Worm (Caenorhabditis elegans) whole organism, young adult: Measurements from ENCODE around the gene cft-1.

Source experiments
- F39B2.1 ChIP-seq: fragments of 200-800 bp; sonication (Bioruptor generic); IDR thresholded peaks from 2 replicates; pipeline ENCODE4 v1.3.6; 2022; ENCODE audit warnings: missing genetic modification reagents, missing genetic modification characterization, missing compliant biosample characterization
- efl-1 ChIP-seq: fragments of 150-350 bp; optimal IDR thresholded peaks from 2 replicates; lab custom pipeline; 2014; ENCODE audit warnings: missing biosample characterization, missing genetic modification reagents, missing genetic modification characterization
- him-1 ChIP-seq: sonication (generic microtip); optimal IDR thresholded peaks from 2 replicates; lab custom pipeline; 2016; ENCODE audit warnings: missing genotype, missing genetic modification reagents, missing genetic modification characterization, missing compliant biosample characterization
- nfya-1 ChIP-seq: sonication (generic microtip); optimal IDR thresholded peaks from 2 replicates; lab custom pipeline; 2017; ENCODE audit warnings: antibody characterized with exemption, missing compliant biosample characterization, missing genetic modification characterization, borderline replicate concordance; ENCODE audit not compliant: insufficient read depth
- unc-62 ChIP-seq: fragments of 150-350 bp; optimal IDR thresholded peaks from 2 replicates; lab custom pipeline; 2014; ENCODE audit warnings: missing biosample characterization, missing genetic modification reagents, missing genetic modification characterization

DNA sequence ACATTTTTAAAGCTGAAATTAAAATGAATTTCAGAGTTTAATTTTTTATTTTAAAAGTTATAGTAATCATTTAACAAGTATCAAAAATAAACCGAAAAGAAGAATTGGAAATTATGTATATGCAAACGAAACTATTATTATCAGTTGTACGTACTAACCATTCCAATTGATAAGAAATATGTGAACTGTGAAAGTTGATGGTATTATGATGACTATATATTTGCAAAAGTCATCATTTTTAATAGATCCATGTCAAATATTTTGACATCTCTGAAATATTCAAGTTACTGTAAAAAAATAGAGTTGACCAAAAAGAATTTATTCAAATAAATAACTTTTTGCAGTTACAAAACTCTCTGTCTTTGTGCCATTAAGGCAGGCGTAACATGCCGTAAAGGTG lies 9.5 kb downstream of the cft-1 start, which contains the start of gene ugt-48:
- TF ChIP-seq nfya-1 (tag; lab: Kevin White, UChicago) (no peak), efl-1 (GFP tag; lab: Kevin White, UChicago) (no peak), F39B2.1 (GFP tag; lab: Robert Waterston, UW) (no peak), him-1 (no peak), unc-62 (no peak)
